Fruit fly (Drosophila melanogaster): ENCODE data around the gene CG42446.
A peak's percentile ranks its signal among the peaks of the same experiment; 100 is the strongest.

The CG42446 gene

DNA sequence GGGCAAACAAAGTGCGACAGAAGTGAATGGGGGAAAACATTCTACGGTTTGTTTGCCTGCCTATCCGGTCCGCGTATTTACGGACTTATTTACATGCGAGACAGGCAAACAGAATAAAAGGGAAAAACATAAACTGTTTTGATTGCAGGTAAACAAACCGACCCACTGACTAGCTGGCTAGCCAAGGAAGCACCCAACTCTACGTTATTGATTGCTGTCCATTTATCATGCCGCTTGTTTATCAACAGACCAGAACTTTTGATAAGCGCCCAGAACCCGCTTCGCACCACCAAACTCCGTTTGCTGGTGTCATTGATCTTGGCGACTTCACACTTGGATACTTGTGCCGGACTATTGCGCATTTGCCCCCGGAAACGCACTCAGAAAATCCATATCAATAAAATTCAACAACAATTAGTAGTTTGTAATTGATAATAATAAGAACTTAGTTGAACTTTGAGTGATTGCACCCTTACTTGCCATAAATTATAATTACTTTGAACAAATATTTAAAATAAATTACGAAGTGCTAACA, 28.0 kb downstream of the CG42446 start (continued):
- TF ChIP-seq lola (GFP tag; optimal IDR thresholded peaks at IDR 0.05) (peak in 1 of 3 experiments; percentile 70), ara (GFP tag; IDR thresholded peaks at IDR 0.05) (peak; percentile 72), CG7556 (GFP tag; optimal IDR thresholded peaks at IDR 0.05) (peak; percentile 64), CG3847 (GFP tag; IDR thresholded peaks at IDR 0.05) (0 out of 2 replicates have a peak, but pooled peaks have one; percentile 7), dimm (GFP tag; IDR thresholded peaks at IDR 0.05) (no peak), CG4707 (GFP tag; optimal IDR thresholded peaks at IDR 0.05) (peak; percentile 74), kah (GFP tag; optimal IDR thresholded peaks at IDR 0.05) (no peak), Hr51 (GFP tag; optimal IDR thresholded peaks at IDR 0.05) (peak in 1 of 2 experiments; percentile 63), Doc2 (GFP tag; IDR thresholded peaks at IDR 0.05) (no peak), CG17568 (GFP tag; optimal IDR thresholded peaks at IDR 0.05) (peak; percentile 87), vfl (GFP tag; optimal IDR thresholded peaks at IDR 0.05) (no peak), Mes4 (GFP tag; optimal IDR thresholded peaks at IDR 0.05) (peak; percentile 60), CG30431 (GFP tag; optimal IDR thresholded peaks at IDR 0.05) (peak; percentile 44), CG10209 (GFP tag; optimal IDR thresholded peaks at IDR 0.05) (peak; percentile 85), CG15601 (tag; optimal IDR thresholded peaks at IDR 0.05) (peak; percentile 89), Hr39 (optimal IDR thresholded peaks at IDR 0.05) (no peak), Jarid2 (GFP tag; optimal IDR thresholded peaks at IDR 0.05) (no peak), CG9215 (GFP tag; IDR thresholded peaks at IDR 0.05) (no peak), repo (GFP tag; optimal IDR thresholded peaks at IDR 0.05) (no peak), aop (GFP tag; IDR thresholded peaks at IDR 0.05) (no peak), dpn (GFP tag; optimal IDR thresholded peaks at IDR 0.05) (peak; percentile 47 to 71), chinmo (GFP tag; IDR thresholded peaks at IDR 0.05; ENCODE audit: partially characterized antibody) (0 out of 4 replicates have a peak, but pooled peaks have one; percentile 29), her (GFP tag; optimal IDR thresholded peaks at IDR 0.05) (peak; percentile 61), CG8281 (tag; optimal IDR thresholded peaks at IDR 0.05) (peak; percentile 39), CG30020 (tag; optimal IDR thresholded peaks at IDR 0.05) (no peak), CG1529 (GFP tag; optimal IDR thresholded peaks at IDR 0.05) (peak; percentile 73), Fer2 (tag; optimal IDR thresholded peaks at IDR 0.05) (peak; percentile 50), ash1 (GFP tag; optimal IDR thresholded peaks at IDR 0.05) (no peak), ewg (GFP tag; optimal IDR thresholded peaks at IDR 0.05) (peak; percentile 66), CG2116 (GFP tag; optimal IDR thresholded peaks at IDR 0.05) (peak; percentile 54), pita (GFP tag; optimal IDR thresholded peaks at IDR 0.05) (no peak), abd-A (tag; optimal IDR thresholded peaks at IDR 0.05) (no peak), ab (GFP tag; optimal IDR thresholded peaks at IDR 0.05) (no peak), CG14965 (GFP tag; optimal IDR thresholded peaks at IDR 0.05; ENCODE audit: borderline replicate concordance) (no peak), CG9609 (GFP tag; optimal IDR thresholded peaks at IDR 0.05) (peak; percentile 27), bsh (GFP tag; optimal IDR thresholded peaks at IDR 0.05) (peak in 1 of 2 experiments; percentile 83), CG10267 (tag; optimal IDR thresholded peaks at IDR 0.05) (no peak), bcd (GFP tag; optimal IDR thresholded peaks at IDR 0.05) (peak; percentile 38), CG10654 (GFP tag; optimal IDR thresholded peaks at IDR 0.05) (peak; percentile 3), lilli (GFP tag; optimal IDR thresholded peaks at IDR 0.05) (no peak), CG11085 (GFP tag; IDR thresholded peaks at IDR 0.05) (no peak; the same call in 1 of the 2 replicates), Ada2b (GFP tag; IDR thresholded peaks at IDR 0.05) (peak; percentile 25; the same call in 1 of the 2 replicates), hkb (optimal IDR thresholded peaks at IDR 0.05) (no peak), hkb (GFP tag; IDR thresholded peaks at IDR 0.05) (peak; percentile 58; the same call in 1 of the 2 replicates), ci (GFP tag; IDR thresholded peaks at IDR 0.05) (peak; percentile 80), CG10321 (GFP tag; IDR thresholded peaks at IDR 0.05) (peak; percentile 21; the same call in 1 of the 2 replicates), CG11695 (GFP tag; IDR thresholded peaks at IDR 0.05) (0 out of 3 replicates have a peak, but pooled peaks have one; percentile 61), CG2712 (tag; optimal IDR thresholded peaks at IDR 0.05) (peak; percentile 50), HHEX (GFP tag; optimal IDR thresholded peaks at IDR 0.05) (peak; percentile 58), CG3726 (GFP tag; IDR thresholded peaks at IDR 0.05) (peak; percentile 70; the same call in 2 of the 3 replicates)
